Fruit fly (Drosophila melanogaster) whole organism, embryonic: ENCODE measurements around the gene CG13893.

Experiments used
- BEAF-32 ChIP-seq: fragments of 200-800 bp; sonication (Bioruptor generic); optimal IDR thresholded peaks from 3 replicates; lab custom pipeline; 2017; ENCODE audit warnings: missing biosample characterization, missing genetic modification characterization, mild to moderate bottlenecking, moderate library complexity, missing genetic modification reagents
- Blimp-1 ChIP-seq: fragments of 200-800 bp; sonication (Bioruptor generic); optimal IDR thresholded peaks from 3 replicates; lab custom pipeline; 2018; ENCODE audit warnings: missing biosample characterization, missing genetic modification characterization, mild to moderate bottlenecking, moderate library complexity, missing genetic modification reagents
- CG1024 ChIP-seq: fragments of 200-800 bp; sonication (Bioruptor generic); IDR thresholded peaks from 2 replicates; pipeline ENCODE4 v1.3.6; 2022; ENCODE audit warnings: missing biosample characterization, missing genetic modification characterization
- CG11560 ChIP-seq: fragments of 200-800 bp; sonication (Bioruptor generic); IDR thresholded peaks from 3 replicates; pipeline ENCODE4 v1.3.6; 2022; ENCODE audit warnings: missing biosample characterization, missing genetic modification characterization
- CG12104 ChIP-seq: fragments of 200-800 bp; sonication (Bioruptor generic); optimal IDR thresholded peaks from 3 replicates; lab custom pipeline; 2016; ENCODE audit warnings: missing biosample characterization, missing genetic modification characterization
- CG12769 ChIP-seq: fragments of 200-800 bp; sonication (Bioruptor generic); optimal IDR thresholded peaks from 2 replicates; lab custom pipeline; 2019; ENCODE audit warnings: missing biosample characterization, mild to moderate bottlenecking, missing genetic modification characterization, moderate library complexity
- CG14667 ChIP-seq: fragments of 200-800 bp; sonication (Bioruptor generic); IDR thresholded peaks from 2 replicates; pipeline ENCODE4 v1.3.6; 2022; ENCODE audit warnings: missing biosample characterization, missing genetic modification characterization
- CG15479 ChIP-seq: fragments of 200-800 bp; sonication (Bioruptor generic); optimal IDR thresholded peaks from 3 replicates; lab custom pipeline; 2019; ENCODE audit warnings: missing biosample characterization, mild to moderate bottlenecking, missing genetic modification characterization, moderate library complexity
- CG2202 ChIP-seq: fragments of 200-800 bp; sonication (Bioruptor generic); optimal IDR thresholded peaks from 2 replicates; lab custom pipeline; 2018; ENCODE audit warnings: missing biosample characterization, mild to moderate bottlenecking, missing genetic modification characterization
- CG32532 ChIP-seq: fragments of 200-800 bp; sonication (Bioruptor generic); IDR thresholded peaks from 2 replicates; pipeline ENCODE4 v1.3.6; 2022; ENCODE audit warnings: missing biosample characterization, missing genetic modification characterization
- CG3407 ChIP-seq: fragments of 200-800 bp; sonication (Bioruptor generic); optimal IDR thresholded peaks from 2 replicates; lab custom pipeline; 2018; ENCODE audit warnings: missing biosample characterization, mild to moderate bottlenecking, missing genetic modification characterization
- CG34422 ChIP-seq: fragments of 200-800 bp; sonication (Bioruptor generic); IDR thresholded peaks from 3 replicates; pipeline ENCODE4 v1.3.6; 2022; ENCODE audit warnings: missing biosample characterization, missing genetic modification characterization
- CG4404 ChIP-seq: fragments of 200-800 bp; sonication (Bioruptor generic); IDR thresholded peaks from 2 replicates; pipeline ENCODE4 v1.3.6; 2022; ENCODE audit warnings: missing biosample characterization, missing genetic modification characterization
- CG4854 ChIP-seq: fragments of 200-800 bp; sonication (Bioruptor generic); optimal IDR thresholded peaks from 2 replicates; lab custom pipeline; 2016; ENCODE audit warnings: missing biosample characterization, missing genetic modification characterization, inconsistent platforms
- CG6175 ChIP-seq: fragments of 200-800 bp; sonication (Bioruptor generic); IDR thresholded peaks from 3 replicates; pipeline ENCODE4 v1.3.6; 2022; ENCODE audit warnings: missing biosample characterization, missing genetic modification characterization
- CG6654 ChIP-seq: fragments of 200-800 bp; sonication (Bioruptor generic); optimal IDR thresholded peaks from 2 replicates; lab custom pipeline; 2017; ENCODE audit warnings: missing biosample characterization, mild to moderate bottlenecking, missing genetic modification characterization
- CG6689 ChIP-seq: fragments of 200-800 bp; sonication (Bioruptor generic); IDR thresholded peaks from 2 replicates; pipeline ENCODE4 v1.3.6; 2022; ENCODE audit warnings: missing biosample characterization, missing genetic modification characterization
- CG8281 ChIP-seq: fragments of 200-800 bp; sonication (Bioruptor generic); optimal IDR thresholded peaks from 2 replicates; lab custom pipeline; 2018; ENCODE audit warnings: missing biosample characterization, mild to moderate bottlenecking, missing genetic modification characterization, moderate library complexity
- CG8388 ChIP-seq: fragments of 200-800 bp; sonication (Bioruptor generic); optimal IDR thresholded peaks from 2 replicates; lab custom pipeline; 2019; ENCODE audit warnings: missing biosample characterization, mild to moderate bottlenecking, missing genetic modification characterization, moderate library complexity
- GATAe ChIP-seq: fragments of 200-800 bp; sonication (Bioruptor generic); conservative IDR thresholded peaks from 2 replicates; pipeline ENCODE4 v1.3.6; 2022; ENCODE audit warnings: missing biosample characterization, missing genetic modification characterization
- H15 ChIP-seq: fragments of 200-800 bp; sonication (Bioruptor generic); IDR thresholded peaks from 3 replicates; pipeline ENCODE4 v1.3.6; 2022; ENCODE audit warnings: missing biosample characterization, missing genetic modification characterization
- HLH4C ChIP-seq: fragments of 200-800 bp; sonication (Bioruptor generic); IDR thresholded peaks from 3 replicates; pipeline ENCODE4 v1.3.6; 2022; ENCODE audit warnings: missing biosample characterization, missing genetic modification characterization; ENCODE audit not compliant: partially characterized antibody
- Hsf ChIP-seq: fragments of 200-800 bp; sonication (Bioruptor generic); optimal IDR thresholded peaks from 3 replicates; lab custom pipeline; 2016; ENCODE audit warnings: missing biosample characterization, missing genetic modification characterization
- Lpt ChIP-seq: fragments of >200 bp; optimal IDR thresholded peaks from 2 replicates; lab custom pipeline; 2018; ENCODE audit warnings: missing biosample characterization, missing genetic modification characterization
- Mes4 ChIP-seq: fragments of 200-800 bp; sonication (Bioruptor generic); optimal IDR thresholded peaks from 2 replicates; lab custom pipeline; 2016; ENCODE audit warnings: missing biosample characterization, missing genetic modification characterization
- NFAT ChIP-seq: fragments of 200-800 bp; sonication (Bioruptor generic); IDR thresholded peaks from 2 replicates; pipeline ENCODE4 v1.3.6; 2022; ENCODE audit warnings: missing biosample characterization, missing genetic modification characterization
- Nf-YB ChIP-seq: fragments of 200-800 bp; sonication (Bioruptor generic); optimal IDR thresholded peaks from 3 replicates; lab custom pipeline; 2019; ENCODE audit warnings: missing biosample characterization, mild to moderate bottlenecking, missing genetic modification characterization, moderate library complexity
- Ravus ChIP-seq: fragments of 200-800 bp; sonication (Bioruptor generic); IDR thresholded peaks from 2 replicates; pipeline ENCODE4 v1.3.6; 2022; ENCODE audit warnings: missing biosample characterization, missing genetic modification characterization
- Sox100B ChIP-seq: fragments of 200-800 bp; sonication (Bioruptor generic); optimal IDR thresholded peaks from 3 replicates; lab custom pipeline; 2018; ENCODE audit warnings: missing biosample characterization, mild to moderate bottlenecking, missing genetic modification characterization
- al ChIP-seq: fragments of 200-800 bp; sonication (Bioruptor generic); IDR thresholded peaks from 2 replicates; pipeline ENCODE4 v1.3.6; 2022; ENCODE audit warnings: missing biosample characterization, missing genetic modification characterization
- ash1 ChIP-seq: fragments of 200-800 bp; sonication (Bioruptor generic); optimal IDR thresholded peaks from 2 replicates; lab custom pipeline; 2018; ENCODE audit warnings: missing biosample characterization, mild to moderate bottlenecking, missing genetic modification characterization
- bowl ChIP-seq: fragments of 200-800 bp; sonication (Bioruptor generic); IDR thresholded peaks from 2 replicates; pipeline ENCODE4 v1.3.6; 2022; ENCODE audit warnings: missing biosample characterization, missing genetic modification characterization
- caup ChIP-seq: fragments of 200-800 bp; sonication (Bioruptor generic); optimal IDR thresholded peaks from 3 replicates; lab custom pipeline; 2017; ENCODE audit warnings: missing biosample characterization, mild to moderate bottlenecking, missing genetic modification characterization, moderate library complexity; ENCODE audit not compliant: severe bottlenecking
- dan ChIP-seq: fragments of 200-800 bp; sonication (Bioruptor generic); IDR thresholded peaks from 2 replicates; pipeline ENCODE4 v1.3.6; 2022; ENCODE audit warnings: missing biosample characterization, missing genetic modification characterization
- disco-r ChIP-seq: fragments of 200-800 bp; sonication (Bioruptor generic); optimal IDR thresholded peaks from 2 replicates; lab custom pipeline; 2016; ENCODE audit warnings: missing biosample characterization, missing genetic modification characterization
- dpn ChIP-seq, 2 experiments: fragments of 200-800 bp; sonication (Bioruptor generic); optimal IDR thresholded peaks; 3 replicates each; lab custom pipeline; 2016; ENCODE audit warnings: missing biosample characterization in 2 of 2, missing genetic modification characterization in 2 of 2
- emc ChIP-seq: fragments of 200-800 bp; sonication (Bioruptor generic); optimal IDR thresholded peaks from 2 replicates; lab custom pipeline; 2016; ENCODE audit warnings: missing biosample characterization, missing genetic modification characterization
- gsb-n ChIP-seq: fragments of 200-800 bp; sonication (Bioruptor generic); optimal IDR thresholded peaks from 3 replicates; lab custom pipeline; 2018; ENCODE audit warnings: missing biosample characterization, mild to moderate bottlenecking, missing genetic modification characterization
- ind ChIP-seq: fragments of 200-800 bp; sonication (Bioruptor generic); optimal IDR thresholded peaks from 3 replicates; lab custom pipeline; 2016; ENCODE audit warnings: missing biosample characterization, missing genetic modification characterization
- insv ChIP-seq, 2 experiments: fragments of 200-800 bp; sonication (Bioruptor generic); optimal IDR thresholded peaks; 3 replicates each; lab custom pipeline; 2016 to 2018; ENCODE audit warnings: missing biosample characterization in 2 of 2, missing genetic modification characterization in 2 of 2
- ken ChIP-seq: fragments of 200-800 bp; sonication (Bioruptor generic); IDR thresholded peaks from 3 replicates; pipeline ENCODE4 v1.3.6; 2022; ENCODE audit warnings: missing biosample characterization, missing genetic modification characterization
- knrl ChIP-seq: fragments of 200-800 bp; sonication (Bioruptor generic); IDR thresholded peaks from 3 replicates; pipeline ENCODE4 v1.3.6; 2022; ENCODE audit warnings: missing biosample characterization, missing genetic modification characterization; ENCODE audit not compliant: partially characterized antibody
- lmd ChIP-seq: fragments of 200-800 bp; sonication (Bioruptor generic); IDR thresholded peaks from 2 replicates; pipeline ENCODE4 v1.3.6; 2022; ENCODE audit warnings: missing biosample characterization, missing genetic modification characterization
- luna ChIP-seq: fragments of 200-800 bp; sonication (Bioruptor generic); optimal IDR thresholded peaks from 2 replicates; lab custom pipeline; 2016; ENCODE audit warnings: missing biosample characterization, missing genetic modification characterization
- nerfin-2 ChIP-seq: fragments of 200-800 bp; sonication (Bioruptor generic); IDR thresholded peaks from 2 replicates; pipeline ENCODE4 v1.3.6; 2022; ENCODE audit warnings: missing biosample characterization, missing genetic modification characterization; ENCODE audit not compliant: partially characterized antibody
- oc ChIP-seq: fragments of 200-800 bp; sonication (Bioruptor generic); optimal IDR thresholded peaks from 2 replicates; lab custom pipeline; 2018; ENCODE audit warnings: missing biosample characterization, mild to moderate bottlenecking, missing genetic modification characterization, moderate library complexity
- pita ChIP-seq: fragments of 200-800 bp; sonication (Bioruptor generic); optimal IDR thresholded peaks from 2 replicates; lab custom pipeline; 2017; ENCODE audit warnings: missing biosample characterization, mild to moderate bottlenecking, missing genetic modification characterization
- sens-2 ChIP-seq: fragments of 200-800 bp; sonication (Bioruptor generic); IDR thresholded peaks from 2 replicates; pipeline ENCODE4 v1.3.6; 2022; ENCODE audit warnings: missing biosample characterization, missing genetic modification characterization
- slbo ChIP-seq: fragments of 200-800 bp; sonication (Bioruptor generic); IDR thresholded peaks from 2 replicates; pipeline ENCODE4 v1.3.6; 2022; ENCODE audit warnings: missing biosample characterization, missing genetic modification characterization
- sr ChIP-seq: fragments of 200-800 bp; sonication (Bioruptor generic); IDR thresholded peaks from 3 replicates; pipeline ENCODE4 v1.3.6; 2022; ENCODE audit warnings: missing biosample characterization, missing genetic modification characterization
- tll ChIP-seq, 2 experiments: fragments of 200-800 bp in 1 of 2; fragments of >200 bp in 1 of 2; sonication (Bioruptor generic) in 1 of 2; optimal IDR thresholded peaks; 2 replicates each; lab custom pipeline; 2017 to 2019; ENCODE audit warnings: missing biosample characterization in 2 of 2, missing genetic modification characterization in 2 of 2, mild to moderate bottlenecking in 1 of 2, moderate library complexity in 1 of 2
- tx ChIP-seq: fragments of 200-800 bp; sonication (Bioruptor generic); optimal IDR thresholded peaks from 2 replicates; lab custom pipeline; 2016; ENCODE audit warnings: missing biosample characterization, missing genetic modification characterization

The CG13893 gene

DNA sequence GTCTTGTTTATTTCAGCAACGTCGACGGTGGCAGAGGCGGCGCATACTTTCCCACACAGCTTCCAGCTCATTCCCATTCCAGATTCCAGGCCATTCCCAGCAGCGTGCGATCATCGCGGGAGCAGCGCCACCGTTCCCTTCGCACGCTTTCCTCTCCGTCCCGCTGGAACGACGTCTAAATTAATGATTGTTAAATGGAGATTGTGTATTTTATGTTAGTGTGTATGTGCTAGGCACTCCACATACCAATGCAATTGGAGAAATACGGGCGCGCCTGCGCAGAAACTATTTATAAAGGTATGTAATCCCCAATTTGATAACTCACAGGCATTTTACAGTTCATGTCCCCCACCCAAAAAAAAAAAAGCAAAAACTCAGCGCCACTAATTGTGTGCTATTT, 37.6 kb upstream of the CG13893 start (continued):
- TF ChIP-seq ash1 (GFP tag; lab: Kevin White, UChicago) = no peak
- TF ChIP-seq Lpt (GFP tag; lab: Kevin White, UChicago) = no peak
- no peak for TF ChIP-seq CG15479 (GFP tag; lab: Kevin White, UChicago)
- TF ChIP-seq tll (GFP tag; optimal IDR thresholded peaks at IDR 0.05; lab: Kevin White, UChicago) = no peak
- TF ChIP-seq CG1024 (GFP tag; lab: Robert Waterston, UW) = 0 out of 2 replicates have a peak, but pooled peaks have one; percentile 4
- no peak for TF ChIP-seq CG6689 (GFP tag; lab: Robert Waterston, UW)
- TF ChIP-seq slbo = no peak
- TF ChIP-seq knrl (GFP tag; lab: Robert Waterston, UW) = 0 out of 3 replicates have a peak, but pooled peaks have one; percentile 17
- no peak for TF ChIP-seq Sox100B (GFP tag; lab: Kevin White, UChicago)
- TF ChIP-seq dpn (GFP tag; optimal IDR thresholded peaks at IDR 0.05; lab: Kevin White, UChicago) = no peak
- no peak for TF ChIP-seq Blimp-1 (GFP tag; lab: Kevin White, UChicago)
- no peak for TF ChIP-seq CG34422
- no peak for TF ChIP-seq gsb-n (tag; lab: Kevin White, UChicago)
- no peak for TF ChIP-seq CG2202 (tag; lab: Kevin White, UChicago)
- no peak for TF ChIP-seq CG6654 (GFP tag; lab: Kevin White, UChicago)
- no peak for TF ChIP-seq al (GFP tag; lab: Robert Waterston, UW)
- TF ChIP-seq CG8281 = no peak
- TF ChIP-seq insv (GFP tag; optimal IDR thresholded peaks at IDR 0.05; lab: Kevin White, UChicago) = no peak
- TF ChIP-seq Mes4 (GFP tag; lab: Kevin White, UChicago) = no peak
- TF ChIP-seq tx = no peak
- TF ChIP-seq ind = no peak
- TF ChIP-seq oc (tag; lab: Kevin White, UChicago) = no peak
- TF ChIP-seq CG8388 = no peak
- TF ChIP-seq CG32532 (GFP tag; lab: Robert Waterston, UW) = no peak
- no peak for TF ChIP-seq CG14667 (GFP tag; lab: Robert Waterston, UW)
- TF ChIP-seq dan (GFP tag; lab: Robert Waterston, UW) = no peak
- no peak for TF ChIP-seq emc
- no peak for TF ChIP-seq disco-r (GFP tag; lab: Kevin White, UChicago)
- TF ChIP-seq sr (GFP tag; lab: Robert Waterston, UW) = no peak
- no peak for TF ChIP-seq Ravus
- no peak for TF ChIP-seq CG3407 (GFP tag; lab: Kevin White, UChicago)
- no peak for TF ChIP-seq H15
- no peak for TF ChIP-seq CG6175 (GFP tag; lab: Robert Waterston, UW)
- TF ChIP-seq GATAe (GFP tag; lab: Robert Waterston, UW) = no peak
- no peak for TF ChIP-seq bowl (GFP tag; lab: Robert Waterston, UW)
- TF ChIP-seq BEAF-32 = no peak
- 0 out of 2 replicates have a peak, but pooled peaks have one; percentile 6 for TF ChIP-seq NFAT (GFP tag; lab: Robert Waterston, UW)
- no peak for TF ChIP-seq luna (GFP tag; lab: Kevin White, UChicago)
- peak; percentile 98 for TF ChIP-seq CG12769
- no peak for TF ChIP-seq CG12104
- no peak for TF ChIP-seq CG11560 (tag; lab: Robert Waterston, UW)
- no peak for TF ChIP-seq caup (GFP tag; lab: Kevin White, UChicago)
- TF ChIP-seq Nf-YB (GFP tag; lab: Kevin White, UChicago) = no peak
- no peak for TF ChIP-seq pita (GFP tag; lab: Kevin White, UChicago)
- no peak for TF ChIP-seq CG4854 (GFP tag; lab: Kevin White, UChicago)
- no peak for TF ChIP-seq sens-2 (GFP tag; lab: Robert Waterston, UW)
- TF ChIP-seq lmd (GFP tag; lab: Robert Waterston, UW) = 0 out of 2 replicates have a peak, but pooled peaks have one; percentile 16
- no peak for TF ChIP-seq CG4404 (GFP tag; lab: Robert Waterston, UW)
- TF ChIP-seq Hsf (GFP tag; lab: Kevin White, UChicago) = no peak
- no peak for TF ChIP-seq HLH4C
- TF ChIP-seq nerfin-2 (GFP tag; lab: Robert Waterston, UW) = no peak
- 0 out of 3 replicates have a peak, but pooled peaks have one; percentile 19 for TF ChIP-seq ken (GFP tag; lab: Robert Waterston, UW)
